Worm (Caenorhabditis elegans): ENCODE data around the gene arp-11.

DNA sequence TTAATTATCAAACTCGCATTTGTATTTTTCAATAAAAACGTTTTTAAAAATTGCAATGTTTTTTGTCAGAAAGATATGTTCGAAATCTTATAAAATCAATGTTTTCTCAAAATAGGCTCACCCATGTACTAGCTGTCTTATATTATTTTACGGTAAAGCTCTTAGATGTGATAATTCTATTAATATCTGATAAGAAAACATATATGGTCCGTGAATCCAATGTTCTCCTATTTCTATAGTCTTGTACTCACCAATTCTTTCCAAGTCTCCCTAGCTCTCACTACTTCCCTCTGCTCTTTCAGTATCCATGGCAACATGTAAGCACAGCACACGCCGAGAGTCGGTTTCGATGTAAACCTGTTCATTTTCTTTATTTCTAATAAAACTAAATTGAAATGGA lies 31.7 kb upstream of the arp-11 start, which contains the start of gene bbs-2:
- TF ChIP-seq ets-4 (tag; optimal IDR thresholded peaks at IDR 0.05) (no peak), unc-42 (tag; optimal IDR thresholded peaks at IDR 0.05) (no peak), hlh-13 (GFP tag; optimal IDR thresholded peaks at IDR 0.05) (no peak), fkh-10 (GFP tag; optimal IDR thresholded peaks at IDR 0.05) (no peak), ceh-48 (tag; optimal IDR thresholded peaks at IDR 0.05) (no peak), rnt-1 (tag; optimal IDR thresholded peaks at IDR 0.05) (no peak), K02D7.2 (tag; optimal IDR thresholded peaks at IDR 0.05) (no peak), pqm-1 (tag; optimal IDR thresholded peaks at IDR 0.05) (no peak), hlh-30 (tag; optimal IDR thresholded peaks at IDR 0.05; ENCODE audit: insufficient read depth) (no peak), pat-9 (tag; optimal IDR thresholded peaks at IDR 0.05) (no peak), gmeb-2 (tag; optimal IDR thresholded peaks at IDR 0.05) (no peak)
